Fruit fly (Drosophila melanogaster) whole organism, embryonic: Measurements from ENCODE around the gene Dlc90F.

ENCODE experiments used
- Antp ChIP-seq: fragments of 200-800 bp; sonication (Bioruptor generic); optimal IDR thresholded peaks from 3 replicates; lab custom pipeline; 2016; ENCODE audit warnings: missing biosample characterization, missing genetic modification characterization
- BEAF-32 ChIP-seq: fragments of 200-800 bp; sonication (Bioruptor generic); optimal IDR thresholded peaks from 3 replicates; lab custom pipeline; 2017; ENCODE audit warnings: missing biosample characterization, missing genetic modification characterization, mild to moderate bottlenecking, moderate library complexity, missing genetic modification reagents
- Bgb ChIP-seq: fragments of 200-800 bp; sonication (Bioruptor generic); IDR thresholded peaks from 2 replicates; pipeline ENCODE4 v1.3.6; 2022; ENCODE audit warnings: missing biosample characterization, missing genetic modification characterization; ENCODE audit not compliant: partially characterized antibody
- CG10321 ChIP-seq: fragments of 200-800 bp; sonication (Bioruptor generic); IDR thresholded peaks from 2 replicates; pipeline ENCODE4 v1.3.6; 2022; ENCODE audit warnings: missing biosample characterization, missing genetic modification characterization
- CG11247 ChIP-seq: fragments of 200-800 bp; sonication (Bioruptor generic); IDR thresholded peaks from 2 replicates; pipeline ENCODE4 v1.3.6; 2022; ENCODE audit warnings: missing biosample characterization, missing genetic modification characterization
- CG11696 ChIP-seq: fragments of 200-800 bp; sonication (Bioruptor generic); IDR thresholded peaks from 2 replicates; pipeline ENCODE4 v1.3.6; 2022; ENCODE audit warnings: missing biosample characterization, missing genetic modification characterization
- CG14860 ChIP-seq: fragments of 200-800 bp; sonication (Bioruptor generic); IDR thresholded peaks from 3 replicates; pipeline ENCODE4 v1.3.6; 2022; ENCODE audit warnings: missing biosample characterization, missing genetic modification characterization; ENCODE audit not compliant: partially characterized antibody
- CG1602 ChIP-seq: fragments of 200-800 bp; sonication (Bioruptor generic); optimal IDR thresholded peaks from 3 replicates; lab custom pipeline; 2016; ENCODE audit warnings: missing biosample characterization, missing genetic modification characterization
- CG1603 ChIP-seq: fragments of 200-800 bp; sonication (Bioruptor generic); optimal IDR thresholded peaks from 2 replicates; lab custom pipeline; 2019; ENCODE audit warnings: missing biosample characterization, mild to moderate bottlenecking, missing genetic modification characterization, moderate library complexity
- CG17359 ChIP-seq: fragments of 200-800 bp; sonication (Bioruptor generic); optimal IDR thresholded peaks from 3 replicates; lab custom pipeline; 2018; ENCODE audit warnings: missing biosample characterization, mild to moderate bottlenecking, missing genetic modification characterization, moderate library complexity
- CG18262 ChIP-seq: fragments of 200-800 bp; optimal IDR thresholded peaks from 3 replicates; lab custom pipeline; 2019; ENCODE audit warnings: missing biosample characterization, mild to moderate bottlenecking, missing genetic modification characterization, moderate library complexity
- CG2875 ChIP-seq: fragments of 200-800 bp; sonication (Bioruptor generic); optimal IDR thresholded peaks from 2 replicates; lab custom pipeline; 2017; ENCODE audit warnings: missing biosample characterization, mild to moderate bottlenecking, missing genetic modification characterization, missing genetic modification reagents
- CG30020 ChIP-seq: fragments of 200-800 bp; optimal IDR thresholded peaks from 2 replicates; lab custom pipeline; 2019; ENCODE audit warnings: missing biosample characterization, mild to moderate bottlenecking, missing genetic modification characterization, moderate library complexity
- CG3281 ChIP-seq: fragments of 200-800 bp; sonication (Bioruptor generic); optimal IDR thresholded peaks from 3 replicates; lab custom pipeline; 2017; ENCODE audit warnings: missing biosample characterization, mild to moderate bottlenecking, missing genetic modification characterization
- CG43689 ChIP-seq: fragments of 200-800 bp; sonication (Bioruptor generic); IDR thresholded peaks from 2 replicates; pipeline ENCODE4 v1.3.6; 2022; ENCODE audit warnings: missing biosample characterization, missing genetic modification characterization
- CG4404 ChIP-seq: fragments of 200-800 bp; sonication (Bioruptor generic); IDR thresholded peaks from 2 replicates; pipeline ENCODE4 v1.3.6; 2022; ENCODE audit warnings: missing biosample characterization, missing genetic modification characterization
- CG6854 ChIP-seq: fragments of 200-800 bp; sonication (Bioruptor generic); optimal IDR thresholded peaks from 3 replicates; lab custom pipeline; 2017; ENCODE audit warnings: missing biosample characterization, mild to moderate bottlenecking, missing genetic modification characterization
- CG7556 ChIP-seq: fragments of 200-800 bp; sonication (Bioruptor generic); optimal IDR thresholded peaks from 2 replicates; lab custom pipeline; 2017; ENCODE audit warnings: missing biosample characterization, mild to moderate bottlenecking, missing genetic modification characterization
- CG8281 ChIP-seq: fragments of 200-800 bp; sonication (Bioruptor generic); optimal IDR thresholded peaks from 2 replicates; lab custom pipeline; 2018; ENCODE audit warnings: missing biosample characterization, mild to moderate bottlenecking, missing genetic modification characterization, moderate library complexity
- CG9609 ChIP-seq: fragments of 200-800 bp; sonication (Bioruptor generic); optimal IDR thresholded peaks from 3 replicates; lab custom pipeline; 2016; ENCODE audit warnings: missing biosample characterization, missing genetic modification characterization
- CTCF ChIP-seq: fragments of 200-800 bp; sonication (Bioruptor generic); optimal IDR thresholded peaks from 2 replicates; lab custom pipeline; 2017; ENCODE audit warnings: missing biosample characterization, mild to moderate bottlenecking, missing genetic modification characterization, moderate library complexity
- Chrac-16 ChIP-seq: fragments of 200-800 bp; sonication (Bioruptor generic); optimal IDR thresholded peaks from 3 replicates; lab custom pipeline; 2016; ENCODE audit warnings: missing biosample characterization, missing genetic modification characterization
- CrebB ChIP-seq: fragments of 200-800 bp; sonication (Bioruptor generic); optimal IDR thresholded peaks from 3 replicates; lab custom pipeline; 2018; ENCODE audit warnings: missing biosample characterization, mild to moderate bottlenecking, missing genetic modification characterization
- Dip3 ChIP-seq: fragments of 200-800 bp; sonication (Bioruptor generic); optimal IDR thresholded peaks from 3 replicates; lab custom pipeline; 2016; ENCODE audit warnings: missing biosample characterization, missing genetic modification characterization
- HLH3B ChIP-seq: fragments of 200-800 bp; sonication (Bioruptor generic); IDR thresholded peaks from 2 replicates; pipeline ENCODE4 v1.3.6; 2022; ENCODE audit warnings: missing biosample characterization, missing genetic modification characterization
- Hmx ChIP-seq: fragments of 200-800 bp; sonication (Bioruptor generic); optimal IDR thresholded peaks from 2 replicates; lab custom pipeline; 2016; ENCODE audit warnings: missing biosample characterization, missing genetic modification characterization
- Lhr ChIP-seq: fragments of 200-800 bp; sonication (Bioruptor generic); optimal IDR thresholded peaks from 3 replicates; lab custom pipeline; 2017; ENCODE audit warnings: mild to moderate bottlenecking, missing biosample characterization, missing genetic modification reagents, missing genetic modification characterization
- MESR4 ChIP-seq: fragments of 200-800 bp; sonication (Bioruptor generic); optimal IDR thresholded peaks from 2 replicates; lab custom pipeline; 2018; ENCODE audit warnings: missing biosample characterization, mild to moderate bottlenecking, missing genetic modification characterization, moderate library complexity
- Mrtf ChIP-seq: fragments of 200-800 bp; sonication (Bioruptor generic); IDR thresholded peaks from 3 replicates; pipeline ENCODE4 v1.3.6; 2022; ENCODE audit warnings: missing biosample characterization, missing genetic modification characterization
- Neu2 ChIP-seq: fragments of 200-800 bp; sonication (Bioruptor generic); optimal IDR thresholded peaks from 3 replicates; lab custom pipeline; 2016; ENCODE audit warnings: missing biosample characterization, missing genetic modification characterization, borderline replicate concordance
- Oli ChIP-seq: fragments of 200-800 bp; sonication (Bioruptor generic); optimal IDR thresholded peaks from 2 replicates; lab custom pipeline; 2018; ENCODE audit warnings: missing biosample characterization, mild to moderate bottlenecking, missing genetic modification characterization, moderate library complexity
- Poxn ChIP-seq: fragments of 200-800 bp; sonication (Bioruptor generic); IDR thresholded peaks from 2 replicates; pipeline ENCODE4 v1.3.6; 2022; ENCODE audit warnings: missing biosample characterization, missing genetic modification characterization
- Sry-β ChIP-seq: fragments of 200-800 bp; sonication (Bioruptor generic); optimal IDR thresholded peaks from 2 replicates; lab custom pipeline; 2018; ENCODE audit warnings: missing biosample characterization, mild to moderate bottlenecking, missing genetic modification characterization, moderate library complexity
- Ssrp ChIP-seq: fragments of 200-800 bp; sonication (Bioruptor generic); optimal IDR thresholded peaks from 2 replicates; lab custom pipeline; 2018; ENCODE audit warnings: missing biosample characterization, mild to moderate bottlenecking, missing genetic modification characterization, moderate library complexity
- Trl ChIP-seq, 3 experiments: fragments of >200 bp in 2 of 3; fragments of 200-800 bp in 1 of 3; sonication (Bioruptor generic) in 1 of 3; optimal IDR thresholded peaks; 2 replicates in 1 of 3; 3 replicates in 2 of 3; lab custom pipeline; 2016 to 2017; ENCODE audit warnings: missing biosample characterization in 1 of 3, missing genetic modification characterization in 1 of 3
- ap ChIP-seq: fragments of 200-800 bp; sonication (Bioruptor generic); IDR thresholded peaks from 2 replicates; pipeline ENCODE4 v1.3.6; 2022; ENCODE audit warnings: missing biosample characterization, missing genetic modification characterization
- ase ChIP-seq: fragments of 200-800 bp; sonication (Bioruptor generic); IDR thresholded peaks from 3 replicates; pipeline ENCODE4 v1.3.6; 2022; ENCODE audit warnings: missing biosample characterization, missing genetic modification characterization
- crp ChIP-seq, 2 experiments: fragments of 200-800 bp; sonication (Bioruptor generic); optimal IDR thresholded peaks; 2 replicates in 1 of 2; 3 replicates in 1 of 2; lab custom pipeline; 2017; ENCODE audit warnings: missing biosample characterization in 2 of 2, missing genetic modification characterization in 2 of 2, mild to moderate bottlenecking in 1 of 2, moderate library complexity in 1 of 2
- cwo ChIP-seq: fragments of 200-800 bp; sonication (Bioruptor generic); optimal IDR thresholded peaks from 3 replicates; lab custom pipeline; 2017; ENCODE audit warnings: missing biosample characterization, missing genetic modification characterization, mild to moderate bottlenecking, moderate library complexity, missing genetic modification reagents
- dan ChIP-seq: fragments of 200-800 bp; sonication (Bioruptor generic); IDR thresholded peaks from 2 replicates; pipeline ENCODE4 v1.3.6; 2022; ENCODE audit warnings: missing biosample characterization, missing genetic modification characterization
- her ChIP-seq: fragments of 200-800 bp; sonication (Bioruptor generic); optimal IDR thresholded peaks from 2 replicates; lab custom pipeline; 2016; ENCODE audit warnings: missing biosample characterization, missing genetic modification characterization
- inv ChIP-seq: fragments of 200-800 bp; sonication (Bioruptor generic); IDR thresholded peaks from 2 replicates; pipeline ENCODE4 v1.3.6; 2022; ENCODE audit warnings: missing biosample characterization, missing genetic modification characterization; ENCODE audit not compliant: partially characterized antibody
- lab ChIP-seq: fragments of 200-800 bp; sonication (Bioruptor generic); optimal IDR thresholded peaks from 3 replicates; lab custom pipeline; 2017; ENCODE audit warnings: missing biosample characterization, missing genetic modification characterization, mild to moderate bottlenecking, moderate library complexity, missing genetic modification reagents
- otp ChIP-seq: fragments of 200-800 bp; sonication (Bioruptor generic); IDR thresholded peaks from 3 replicates; pipeline ENCODE4, ENCODE4 v1.3.6; 2022; ENCODE audit warnings: missing biosample characterization, missing genetic modification characterization
- salm ChIP-seq: fragments of 200-800 bp; sonication (Bioruptor generic); optimal IDR thresholded peaks from 2 replicates; lab custom pipeline; 2018; ENCODE audit warnings: missing biosample characterization, mild to moderate bottlenecking, missing genetic modification characterization
- schlank ChIP-seq: fragments of 200-800 bp; sonication (Bioruptor generic); optimal IDR thresholded peaks from 2 replicates; lab custom pipeline; 2018; ENCODE audit warnings: missing biosample characterization, mild to moderate bottlenecking, missing genetic modification characterization
- so ChIP-seq: fragments of 200-800 bp; sonication (Bioruptor generic); IDR thresholded peaks from 3 replicates; pipeline ENCODE4 v1.3.6; 2022; ENCODE audit warnings: missing biosample characterization, missing genetic modification characterization
- tna ChIP-seq: fragments of 200-800 bp; sonication (Bioruptor generic); IDR thresholded peaks from 2 replicates; pipeline ENCODE4 v1.3.6; 2022; ENCODE audit warnings: missing biosample characterization, missing genetic modification characterization; ENCODE audit not compliant: partially characterized antibody
- unpg ChIP-seq: fragments of 200-800 bp; sonication (Bioruptor generic); optimal IDR thresholded peaks from 3 replicates; lab custom pipeline; 2018; ENCODE audit warnings: missing biosample characterization, mild to moderate bottlenecking, missing genetic modification characterization, moderate library complexity

Dlc90F gene

DNA sequence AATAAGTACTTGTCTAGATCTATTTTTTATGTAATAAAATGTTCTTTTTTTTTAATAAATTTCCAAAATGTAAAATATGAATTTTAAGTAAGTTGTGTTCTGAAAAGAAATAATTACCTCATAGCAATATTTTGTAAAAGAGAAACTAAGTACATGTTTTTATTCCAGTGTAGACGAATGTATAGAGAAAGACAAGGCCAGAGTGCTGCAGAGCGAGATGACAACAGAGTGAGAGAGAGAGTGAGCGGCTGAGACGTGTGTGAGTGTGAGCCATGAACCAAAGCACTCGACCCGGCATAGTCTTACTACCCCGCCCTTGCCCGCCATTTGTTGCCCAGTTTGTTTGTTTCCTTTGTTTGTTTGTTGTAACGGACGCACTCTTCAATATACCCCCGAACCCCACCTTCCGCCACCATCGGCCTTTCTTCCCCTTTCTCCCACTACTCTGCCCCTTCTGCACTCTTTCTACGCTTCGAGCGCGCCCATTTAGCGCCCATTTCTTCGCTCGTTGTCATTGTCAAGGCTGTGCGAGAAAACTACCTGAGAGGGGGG is 12.4 kb downstream of the Dlc90F start (continued):
- TF ChIP-seq CG10321 (GFP tag; lab: Robert Waterston, UW) (no peak; the same call in 1 of the 2 replicates), Oli (tag; lab: Kevin White, UChicago) (no peak), CG18262 (tag; lab: Kevin White, UChicago) (peak; percentile 90), Poxn (GFP tag; lab: Robert Waterston, UW) (no peak), CG6854 (peak; percentile 15), Neu2 (GFP tag; lab: Kevin White, UChicago) (no peak), lab (GFP tag; lab: Kevin White, UChicago) (peak; percentile 78), CG14860 (GFP tag; lab: Robert Waterston, UW) (no peak), CG8281 (tag; lab: Kevin White, UChicago) (peak; percentile 24), Ssrp (peak; percentile 52), Chrac-16 (GFP tag; lab: Kevin White, UChicago) (no peak), ase (GFP tag; lab: Robert Waterston, UW) (no peak), HLH3B (GFP tag; lab: Robert Waterston, UW) (no peak), CG43689 (GFP tag; lab: Robert Waterston, UW) (no peak), her (GFP tag; lab: Kevin White, UChicago) (peak; percentile 47), so (GFP tag; lab: Robert Waterston, UW) (0 out of 3 replicates have a peak, but pooled peaks have one; percentile 27), tna (0 out of 2 replicates have a peak, but pooled peaks have one; percentile 36), otp (GFP tag; lab: Robert Waterston, UW) (peak; percentile 77), CTCF (GFP tag; lab: Kevin White, UChicago) (no peak), cwo (GFP tag; lab: Kevin White, UChicago) (no peak), CG17359 (peak; percentile 52), CrebB (tag; lab: Kevin White, UChicago) (peak; percentile 72), inv (GFP tag; lab: Robert Waterston, UW) (no peak), unpg (GFP tag; lab: Kevin White, UChicago) (peak; percentile 20), Dip3 (GFP tag; lab: Kevin White, UChicago) (peak; percentile 46), CG30020 (tag; lab: Kevin White, UChicago) (no peak), Bgb (GFP tag; lab: Robert Waterston, UW) (peak; percentile 62; the same call in 1 of the 2 replicates), CG2875 (GFP tag; lab: Kevin White, UChicago) (peak; percentile 79), Lhr (GFP tag; lab: Kevin White, UChicago) (peak; percentile 58), BEAF-32 (no peak), CG7556 (GFP tag; lab: Kevin White, UChicago) (peak; percentile 93), CG11247 (GFP tag; lab: Robert Waterston, UW) (peak; percentile 59), CG1602 (GFP tag; lab: Kevin White, UChicago) (no peak), ap (no peak), schlank (tag; lab: Kevin White, UChicago) (peak; percentile 40), CG11696 (no peak), CG9609 (GFP tag; lab: Kevin White, UChicago) (peak; percentile 27), Mrtf (GFP tag; lab: Robert Waterston, UW) (0 out of 3 replicates have a peak, but pooled peaks have one; percentile 9), MESR4 (GFP tag; lab: Kevin White, UChicago) (no peak), crp (GFP tag; optimal IDR thresholded peaks at IDR 0.05; lab: Kevin White, UChicago) (no peak), CG4404 (GFP tag; lab: Robert Waterston, UW) (no peak), CG1603 (tag; lab: Kevin White, UChicago) (peak; percentile 79), dan (no peak), Trl (optimal IDR thresholded peaks at IDR 0.05; lab: Kevin White, UChicago) (peak; percentile 69 to 70), Trl (GFP tag; optimal IDR thresholded peaks at IDR 0.05; lab: Kevin White, UChicago) (peak; percentile 61), Sry-β (peak; percentile 23), Antp (GFP tag; lab: Kevin White, UChicago) (peak; percentile 24), CG3281 (GFP tag; lab: Kevin White, UChicago) (no peak), salm (tag; lab: Kevin White, UChicago) (no peak), Hmx (GFP tag; lab: Kevin White, UChicago) (no peak)
